Fruit fly (Drosophila melanogaster) whole organism, embryonic: ENCODE measurements around the gene CG15012.

ENCODE experiments used
- Ada2b ChIP-seq: fragments of 200-800 bp; sonication (Bioruptor generic); IDR thresholded peaks from 2 replicates; pipeline ENCODE4 v1.3.6; 2022; ENCODE audit warnings: missing biosample characterization, missing genetic modification characterization
- Adf1 ChIP-seq: fragments of 200-800 bp; sonication (Bioruptor generic); IDR thresholded peaks from 2 replicates; pipeline ENCODE4 v1.3.6; 2022; ENCODE audit warnings: missing biosample characterization, missing genetic modification characterization
- BEAF-32 ChIP-seq: fragments of 200-800 bp; sonication (Bioruptor generic); optimal IDR thresholded peaks from 3 replicates; lab custom pipeline; 2017; ENCODE audit warnings: missing biosample characterization, missing genetic modification characterization, mild to moderate bottlenecking, moderate library complexity, missing genetic modification reagents
- CG1024 ChIP-seq: fragments of 200-800 bp; sonication (Bioruptor generic); IDR thresholded peaks from 2 replicates; pipeline ENCODE4 v1.3.6; 2022; ENCODE audit warnings: missing biosample characterization, missing genetic modification characterization
- CG10366 ChIP-seq: fragments of 200-800 bp; sonication (Bioruptor generic); IDR thresholded peaks from 2 replicates; pipeline ENCODE4 v1.3.6; 2022; ENCODE audit warnings: missing biosample characterization, missing genetic modification characterization
- CG10979 ChIP-seq: fragments of 200-800 bp; sonication (Bioruptor generic); optimal IDR thresholded peaks from 2 replicates; lab custom pipeline; 2018; ENCODE audit warnings: missing biosample characterization, mild to moderate bottlenecking, missing genetic modification characterization, moderate library complexity
- CG11085 ChIP-seq: fragments of 200-800 bp; sonication (Bioruptor generic); IDR thresholded peaks from 2 replicates; pipeline ENCODE4 v1.3.6; 2022; ENCODE audit warnings: missing biosample characterization, missing genetic modification characterization
- CG11696 ChIP-seq: fragments of 200-800 bp; sonication (Bioruptor generic); IDR thresholded peaks from 2 replicates; pipeline ENCODE4 v1.3.6; 2022; ENCODE audit warnings: missing biosample characterization, missing genetic modification characterization
- CG12104 ChIP-seq: fragments of 200-800 bp; sonication (Bioruptor generic); optimal IDR thresholded peaks from 3 replicates; lab custom pipeline; 2016; ENCODE audit warnings: missing biosample characterization, missing genetic modification characterization
- CG14014 ChIP-seq: fragments of 200-800 bp; sonication (Bioruptor generic); IDR thresholded peaks from 2 replicates; pipeline ENCODE4 v1.3.6; 2022; ENCODE audit warnings: missing biosample characterization, missing genetic modification characterization
- CG15514 ChIP-seq: fragments of 200-800 bp; sonication (Bioruptor generic); optimal IDR thresholded peaks from 3 replicates; lab custom pipeline; 2017; ENCODE audit warnings: missing biosample characterization, missing genetic modification characterization, mild to moderate bottlenecking, moderate library complexity, missing genetic modification reagents
- CG17186 ChIP-seq: fragments of 200-800 bp; sonication (Bioruptor generic); optimal IDR thresholded peaks from 3 replicates; lab custom pipeline; 2017; ENCODE audit warnings: missing biosample characterization, missing genetic modification reagents, missing genetic modification characterization
- CG17359 ChIP-seq: fragments of 200-800 bp; sonication (Bioruptor generic); optimal IDR thresholded peaks from 3 replicates; lab custom pipeline; 2018; ENCODE audit warnings: missing biosample characterization, mild to moderate bottlenecking, missing genetic modification characterization, moderate library complexity
- CG17829 ChIP-seq: fragments of 200-800 bp; optimal IDR thresholded peaks from 2 replicates; lab custom pipeline; 2019; ENCODE audit warnings: missing biosample characterization, mild to moderate bottlenecking, missing genetic modification characterization, moderate library complexity
- CG17912 ChIP-seq: fragments of 200-800 bp; sonication (Bioruptor generic); optimal IDR thresholded peaks from 2 replicates; lab custom pipeline; 2018; ENCODE audit warnings: missing biosample characterization, mild to moderate bottlenecking, missing genetic modification characterization
- CG1792 ChIP-seq: fragments of 200-800 bp; sonication (Bioruptor generic); optimal IDR thresholded peaks from 2 replicates; lab custom pipeline; 2016; ENCODE audit warnings: missing biosample characterization, missing genetic modification characterization
- CG18764 ChIP-seq: fragments of 200-800 bp; sonication (Bioruptor generic); optimal IDR thresholded peaks from 3 replicates; lab custom pipeline; 2016; ENCODE audit warnings: missing biosample characterization, missing genetic modification characterization
- CG2712 ChIP-seq: fragments of 200-800 bp; optimal IDR thresholded peaks from 3 replicates; lab custom pipeline; 2019; ENCODE audit warnings: missing biosample characterization, mild to moderate bottlenecking, missing genetic modification characterization, moderate library complexity
- CG30403 ChIP-seq: fragments of 200-800 bp; sonication (Bioruptor generic); optimal IDR thresholded peaks from 3 replicates; lab custom pipeline; 2016; ENCODE audit warnings: missing biosample characterization, missing genetic modification characterization
- CG32772 ChIP-seq: fragments of 200-800 bp; sonication (Bioruptor generic); IDR thresholded peaks from 2 replicates; pipeline ENCODE4 v1.3.6; 2022; ENCODE audit warnings: missing biosample characterization, missing genetic modification characterization
- CG3847 ChIP-seq: fragments of 200-800 bp; sonication (Bioruptor generic); IDR thresholded peaks from 2 replicates; pipeline ENCODE4 v1.3.6; 2022; ENCODE audit warnings: missing biosample characterization, missing genetic modification characterization
- CG3995 ChIP-seq: fragments of 200-800 bp; sonication (Bioruptor generic); optimal IDR thresholded peaks from 3 replicates; lab custom pipeline; 2016; ENCODE audit warnings: missing biosample characterization, missing genetic modification characterization
- CG43689 ChIP-seq: fragments of 200-800 bp; sonication (Bioruptor generic); IDR thresholded peaks from 2 replicates; pipeline ENCODE4 v1.3.6; 2022; ENCODE audit warnings: missing biosample characterization, missing genetic modification characterization
- CG6254 ChIP-seq: fragments of 200-800 bp; sonication (Bioruptor generic); optimal IDR thresholded peaks from 3 replicates; lab custom pipeline; 2017; ENCODE audit warnings: mild to moderate bottlenecking, missing biosample characterization, missing genetic modification reagents, missing genetic modification characterization
- CG7372 ChIP-seq: fragments of 200-800 bp; sonication (Bioruptor generic); IDR thresholded peaks from 2 replicates; pipeline ENCODE4 v1.3.6; 2022; ENCODE audit warnings: missing biosample characterization, missing genetic modification characterization
- CG9797 ChIP-seq: fragments of 200-800 bp; sonication (Bioruptor generic); optimal IDR thresholded peaks from 3 replicates; lab custom pipeline; 2018; ENCODE audit warnings: missing biosample characterization, mild to moderate bottlenecking, missing genetic modification characterization
- Camta ChIP-seq: fragments of 200-800 bp; sonication (Bioruptor generic); optimal IDR thresholded peaks from 2 replicates; lab custom pipeline; 2016; ENCODE audit warnings: missing biosample characterization, missing genetic modification characterization
- H2.0 ChIP-seq: fragments of 200-800 bp; sonication (Bioruptor generic); IDR thresholded peaks from 2 replicates; pipeline ENCODE4 v1.3.6; 2022; ENCODE audit warnings: missing biosample characterization, missing genetic modification characterization
- HmgZ ChIP-seq: fragments of 200-800 bp; sonication (Bioruptor generic); optimal IDR thresholded peaks from 2 replicates; lab custom pipeline; 2018; ENCODE audit warnings: missing biosample characterization, mild to moderate bottlenecking, missing genetic modification characterization
- Kr ChIP-seq: fragments of 200-800 bp; sonication (Bioruptor generic); optimal IDR thresholded peaks from 2 replicates; lab custom pipeline; 2017; ENCODE audit warnings: missing biosample characterization, mild to moderate bottlenecking, missing genetic modification characterization
- Meics ChIP-seq: fragments of 200-800 bp; sonication (Bioruptor generic); optimal IDR thresholded peaks from 2 replicates; lab custom pipeline; 2017; ENCODE audit warnings: missing biosample characterization, mild to moderate bottlenecking, missing genetic modification characterization
- Optix ChIP-seq: fragments of 200-800 bp; sonication (Bioruptor generic); IDR thresholded peaks from 3 replicates; pipeline ENCODE4 v1.3.6; 2022; ENCODE audit warnings: missing biosample characterization, missing genetic modification characterization
- Taf1 ChIP-seq: fragments of 200-800 bp; sonication (Bioruptor generic); IDR thresholded peaks from 2 replicates; pipeline ENCODE4 v1.3.6; 2022; ENCODE audit warnings: missing biosample characterization, missing genetic modification characterization
- Xrp1 ChIP-seq: fragments of 200-800 bp; sonication (Bioruptor generic); IDR thresholded peaks from 2 replicates; pipeline ENCODE4 v1.3.6; 2022; ENCODE audit warnings: missing biosample characterization, missing genetic modification characterization
- amos ChIP-seq: fragments of 200-800 bp; sonication (Bioruptor generic); IDR thresholded peaks from 2 replicates; pipeline ENCODE4 v1.3.6; 2022; ENCODE audit warnings: missing biosample characterization, missing genetic modification characterization; ENCODE audit not compliant: partially characterized antibody
- aop ChIP-seq: fragments of 200-800 bp; sonication (Bioruptor generic); IDR thresholded peaks from 2 replicates; pipeline ENCODE4 v1.3.6; 2022; ENCODE audit warnings: missing biosample characterization, missing genetic modification characterization
- ase ChIP-seq: fragments of 200-800 bp; sonication (Bioruptor generic); IDR thresholded peaks from 3 replicates; pipeline ENCODE4 v1.3.6; 2022; ENCODE audit warnings: missing biosample characterization, missing genetic modification characterization
- bsh ChIP-seq, 2 experiments: fragments of 200-800 bp; sonication (Bioruptor generic); optimal IDR thresholded peaks; 2 replicates each; lab custom pipeline; 2017 to 2018; ENCODE audit warnings: mild to moderate bottlenecking in 2 of 2, missing biosample characterization in 2 of 2, missing genetic modification characterization in 2 of 2, moderate library complexity in 1 of 2
- cas ChIP-seq: fragments of 200-800 bp; sonication (Bioruptor generic); IDR thresholded peaks from 2 replicates; pipeline ENCODE4 v1.3.6; 2022; ENCODE audit warnings: missing biosample characterization, missing genetic modification characterization
- fd96Cb ChIP-seq: fragments of 200-800 bp; sonication (Bioruptor generic); optimal IDR thresholded peaks from 2 replicates; lab custom pipeline; 2018; ENCODE audit warnings: missing biosample characterization, mild to moderate bottlenecking, missing genetic modification characterization, moderate library complexity
- gfzf ChIP-seq: fragments of 200-800 bp; sonication (Bioruptor generic); optimal IDR thresholded peaks from 2 replicates; lab custom pipeline; 2016; ENCODE audit warnings: missing biosample characterization, mild to moderate bottlenecking, missing genetic modification characterization, moderate library complexity
- hkb ChIP-seq, 2 experiments: fragments of 200-800 bp in 1 of 2; fragments of >200 bp in 1 of 2; sonication (Bioruptor generic) in 1 of 2; IDR thresholded peaks in 1 of 2; optimal IDR thresholded peaks in 1 of 2; 2 replicates each; pipeline versions ENCODE4 v1.3.6 to Lab custom; 2017 to 2022; ENCODE audit warnings: missing biosample characterization in 1 of 2, missing genetic modification characterization in 1 of 2
- ind ChIP-seq: fragments of 200-800 bp; sonication (Bioruptor generic); optimal IDR thresholded peaks from 3 replicates; lab custom pipeline; 2016; ENCODE audit warnings: missing biosample characterization, missing genetic modification characterization
- onecut ChIP-seq: fragments of 200-800 bp; sonication (Bioruptor generic); IDR thresholded peaks from 2 replicates; pipeline ENCODE4 v1.3.6; 2022; ENCODE audit warnings: missing biosample characterization, missing genetic modification characterization
- ranshi ChIP-seq: fragments of 200-800 bp; sonication (Bioruptor generic); IDR thresholded peaks from 2 replicates; pipeline ENCODE4 v1.3.6; 2022; ENCODE audit warnings: missing biosample characterization, missing genetic modification characterization
- row ChIP-seq: fragments of 200-800 bp; sonication (Bioruptor generic); IDR thresholded peaks from 3 replicates; pipeline ENCODE4 v1.3.6; 2022; ENCODE audit warnings: missing biosample characterization, missing genetic modification characterization
- slbo ChIP-seq: fragments of 200-800 bp; sonication (Bioruptor generic); IDR thresholded peaks from 2 replicates; pipeline ENCODE4 v1.3.6; 2022; ENCODE audit warnings: missing biosample characterization, missing genetic modification characterization
- stc ChIP-seq: fragments of 200-800 bp; sonication (Bioruptor generic); IDR thresholded peaks from 2 replicates; pipeline ENCODE4 v1.3.6; 2022; ENCODE audit warnings: missing biosample characterization, missing genetic modification characterization
- tgo ChIP-seq: fragments of 200-800 bp; sonication (Bioruptor generic); IDR thresholded peaks from 3 replicates; pipeline ENCODE4 v1.3.6; 2022; ENCODE audit warnings: missing biosample characterization, missing genetic modification characterization
- wek ChIP-seq: fragments of 200-800 bp; sonication (Bioruptor generic); optimal IDR thresholded peaks from 3 replicates; lab custom pipeline; 2018; ENCODE audit warnings: missing biosample characterization, mild to moderate bottlenecking, missing genetic modification characterization, moderate library complexity

CG15012 gene

DNA sequence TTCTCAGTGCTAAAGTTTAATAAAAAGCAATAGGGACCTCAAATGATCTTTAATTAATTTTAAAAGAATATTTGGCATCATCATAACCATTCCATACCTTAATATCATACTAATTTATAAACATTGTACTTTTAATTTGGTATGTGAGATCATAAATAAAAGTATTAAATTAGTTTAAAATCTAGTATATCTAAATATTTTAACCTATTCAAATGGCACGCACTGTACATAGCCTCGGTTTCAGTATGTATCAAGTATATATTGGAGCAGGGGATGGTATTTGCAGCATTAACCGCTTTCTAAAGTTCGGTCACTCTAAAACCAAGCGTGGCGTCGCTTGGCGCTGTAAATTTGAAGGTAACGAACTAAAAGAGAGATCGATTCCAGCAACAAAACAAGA is 49.6 kb downstream of the CG15012 start, which contains the start of gene pav (continued):
- TF ChIP-seq CG14014 (GFP tag; lab: Robert Waterston, UW) (peak; percentile 47; the same call in 1 of the 2 replicates), CG15514 (peak; percentile 58), row (GFP tag; lab: Robert Waterston, UW) (peak; percentile 82), Kr (GFP tag; lab: Kevin White, UChicago) (no peak), ase (peak; percentile 38; the same call in 1 of the 3 replicates), CG6254 (GFP tag; lab: Kevin White, UChicago) (no peak), CG30403 (GFP tag; lab: Kevin White, UChicago) (peak; percentile 54), tgo (GFP tag; lab: Robert Waterston, UW) (peak; percentile 30; the same call in 1 of the 3 replicates), BEAF-32 (GFP tag; lab: Kevin White, UChicago) (peak; percentile 47), CG1792 (no peak), ranshi (GFP tag; lab: Robert Waterston, UW) (peak; percentile 11; the same call in 1 of the 2 replicates), CG12104 (peak; percentile 18), CG17359 (tag; lab: Kevin White, UChicago) (no peak), CG7372 (GFP tag; lab: Robert Waterston, UW) (peak; percentile 58), Meics (GFP tag; lab: Kevin White, UChicago) (no peak), CG17829 (tag; lab: Kevin White, UChicago) (peak; percentile 62), CG18764 (GFP tag; lab: Kevin White, UChicago) (no peak), CG11696 (GFP tag; lab: Robert Waterston, UW) (peak; percentile 97), Taf1 (GFP tag; lab: Robert Waterston, UW) (peak; percentile 39; the same call in 1 of the 2 replicates), wek (GFP tag; lab: Kevin White, UChicago) (no peak), slbo (peak; percentile 40; the same call in 1 of the 2 replicates), CG3995 (GFP tag; lab: Kevin White, UChicago) (peak; percentile 5), ind (GFP tag; lab: Kevin White, UChicago) (peak; percentile 31), CG32772 (GFP tag; lab: Robert Waterston, UW) (0 out of 2 replicates have a peak, but pooled peaks have one; percentile 27), amos (GFP tag; lab: Robert Waterston, UW) (no peak), aop (GFP tag; lab: Robert Waterston, UW) (no peak), fd96Cb (peak; percentile 44), CG43689 (GFP tag; lab: Robert Waterston, UW) (no peak), cas (GFP tag; lab: Robert Waterston, UW) (peak; percentile 29; the same call in 1 of the 2 replicates), onecut (GFP tag; lab: Robert Waterston, UW) (peak; percentile 24; the same call in 1 of the 2 replicates), CG17186 (GFP tag; lab: Kevin White, UChicago) (no peak), stc (peak; percentile 72), CG11085 (GFP tag; lab: Robert Waterston, UW) (0 out of 2 replicates have a peak, but pooled peaks have one; percentile 11), Camta (GFP tag; lab: Kevin White, UChicago) (no peak), CG1024 (GFP tag; lab: Robert Waterston, UW) (0 out of 2 replicates have a peak, but pooled peaks have one; percentile 18), gfzf (peak; percentile 83), CG17912 (GFP tag; lab: Kevin White, UChicago) (no peak), CG10979 (tag; lab: Kevin White, UChicago) (peak; percentile 41), bsh (GFP tag; optimal IDR thresholded peaks at IDR 0.05; lab: Kevin White, UChicago) (peak in 1 of 2 experiments; percentile 41), Adf1 (GFP tag; lab: Robert Waterston, UW) (0 out of 2 replicates have a peak, but pooled peaks have one; percentile 19), Ada2b (peak; percentile 56), CG2712 (tag; lab: Kevin White, UChicago) (peak; percentile 71), HmgZ (tag; lab: Kevin White, UChicago) (peak; percentile 72), Optix (GFP tag; lab: Robert Waterston, UW) (no peak), hkb (optimal IDR thresholded peaks at IDR 0.05; lab: Kevin White, UChicago) (no peak), hkb (GFP tag; IDR thresholded peaks at IDR 0.05; lab: Robert Waterston, UW) (peak; percentile 65), H2.0 (GFP tag; lab: Robert Waterston, UW) (no peak), CG9797 (GFP tag; lab: Kevin White, UChicago) (peak; percentile 79), CG10366 (GFP tag; lab: Robert Waterston, UW) (peak; percentile 30), Xrp1 (peak; percentile 59; the same call in 1 of the 2 replicates), CG3847 (GFP tag; lab: Robert Waterston, UW) (peak; percentile 63; the same call in 1 of the 2 replicates)
